Worm (Caenorhabditis elegans) whole organism, young adult: ENCODE measurements around the gene vrk-1.

Source experiments
- F23B12.7 ChIP-seq: sonication (generic microtip); optimal IDR thresholded peaks from 2 replicates; lab custom pipeline; 2017; ENCODE audit warnings: missing genetic modification characterization, mild to moderate bottlenecking, missing compliant biosample characterization, antibody characterized with exemption, moderate library complexity; ENCODE audit not compliant: insufficient read depth
- F33H1.4 ChIP-seq: fragments of 200-800 bp; sonication (Bioruptor generic); IDR thresholded peaks from 2 replicates; pipeline ENCODE4 v1.3.6; 2022; ENCODE audit warnings: missing genetic modification reagents, missing genetic modification characterization, missing compliant biosample characterization
- F49E8.2 ChIP-seq: sonication (generic microtip); optimal IDR thresholded peaks from 3 replicates; lab custom pipeline; 2017; ENCODE audit warnings: missing genetic modification characterization, mild to moderate bottlenecking, missing compliant biosample characterization, antibody characterized with exemption, moderate library complexity; ENCODE audit not compliant: insufficient read depth
- F55B11.4 ChIP-seq: sonication (generic microtip); optimal IDR thresholded peaks from 2 replicates; lab custom pipeline; 2016; ENCODE audit warnings: missing compliant biosample characterization, missing genetic modification characterization, borderline replicate concordance; ENCODE audit not compliant: insufficient read depth
- K11D2.4 ChIP-seq: fragments of 200-800 bp; sonication (Bioruptor generic); IDR thresholded peaks from 2 replicates; pipeline ENCODE4 v1.3.6; 2022; ENCODE audit warnings: missing genetic modification reagents, missing genetic modification characterization, missing compliant biosample characterization
- Y53F4B.3 ChIP-seq: fragments of 200-800 bp; sonication (Bioruptor generic); IDR thresholded peaks from 2 replicates; pipeline ENCODE4 v1.3.6; 2022; ENCODE audit warnings: missing genetic modification reagents, missing genetic modification characterization, missing compliant biosample characterization
- Y53G8AR.9 ChIP-seq: fragments of 200-800 bp; sonication (Bioruptor generic); conservative IDR thresholded peaks from 2 replicates; pipeline ENCODE4 v1.3.6; 2022; ENCODE audit warnings: missing genetic modification reagents, missing genetic modification characterization, missing compliant biosample characterization
- Y67H2A.10 ChIP-seq: fragments of 200-800 bp; sonication (Bioruptor generic); conservative IDR thresholded peaks from 2 replicates; pipeline ENCODE4 v1.3.6; 2022; ENCODE audit warnings: missing genetic modification reagents, missing genetic modification characterization, missing compliant biosample characterization
- ama-1 ChIP-seq, 3 experiments: fragments of 150-350 bp in 1 of 3; sonication (generic microtip) in 2 of 3; optimal IDR thresholded peaks; 2 replicates each; lab custom pipeline; 2014 to 2018; ENCODE audit warnings: missing biosample characterization in 2 of 3, missing genetic modification characterization in 2 of 3, missing genetic modification reagents in 2 of 3
- athp-1 ChIP-seq: sonication (generic microtip); optimal IDR thresholded peaks from 2 replicates; lab custom pipeline; 2017; ENCODE audit warnings: mild to moderate bottlenecking, missing genetic modification characterization, missing compliant biosample characterization
- attf-3 ChIP-seq: fragments of 200-800 bp; sonication (Bioruptor generic); conservative IDR thresholded peaks from 2 replicates; pipeline ENCODE4 v1.3.6; 2022; ENCODE audit warnings: missing genetic modification reagents, missing genetic modification characterization, missing compliant biosample characterization
- attf-5 ChIP-seq: fragments of 200-800 bp; sonication (Bioruptor generic); optimal IDR thresholded peaks from 2 replicates; lab custom pipeline; 2018; ENCODE audit warnings: mild to moderate bottlenecking, missing genetic modification characterization, missing compliant biosample characterization
- attf-6 ChIP-seq: fragments of 200-800 bp; sonication (Bioruptor generic); IDR thresholded peaks from 2 replicates; pipeline ENCODE4 v1.3.6; 2022; ENCODE audit warnings: missing genetic modification reagents, missing genetic modification characterization, missing compliant biosample characterization
- cebp-1 ChIP-seq, 2 experiments: fragments of 200-800 bp in 1 of 2; sonication (Bioruptor generic) in 1 of 2; sonication (generic microtip) in 1 of 2; IDR thresholded peaks in 1 of 2; optimal IDR thresholded peaks in 1 of 2; 2 replicates each; pipeline versions ENCODE4 v1.3.6 to Lab custom; 2017 to 2022; ENCODE audit warnings: missing compliant biosample characterization in 2 of 2, missing genetic modification characterization in 2 of 2, mild to moderate bottlenecking in 1 of 2, missing genetic modification reagents in 1 of 2, moderate library complexity in 1 of 2
- ceh-100 ChIP-seq: fragments of 200-800 bp; sonication (Bioruptor generic); IDR thresholded peaks from 2 replicates; pipeline ENCODE4 v1.3.6; 2022; ENCODE audit warnings: missing genetic modification reagents, missing genetic modification characterization, missing compliant biosample characterization
- chd-7 ChIP-seq: sonication (generic microtip); optimal IDR thresholded peaks from 2 replicates; lab custom pipeline; 2016; ENCODE audit warnings: mild to moderate bottlenecking, missing genetic modification characterization, moderate library complexity, missing compliant biosample characterization
- efl-1 ChIP-seq: fragments of 150-350 bp; optimal IDR thresholded peaks from 2 replicates; lab custom pipeline; 2014; ENCODE audit warnings: missing biosample characterization, missing genetic modification reagents, missing genetic modification characterization
- ekl-4 ChIP-seq: fragments of 200-800 bp; sonication (Bioruptor generic); IDR thresholded peaks from 2 replicates; pipeline ENCODE4 v1.3.6; 2022; ENCODE audit warnings: missing genetic modification reagents, missing genetic modification characterization, missing compliant biosample characterization
- hlh-12 ChIP-seq: sonication (generic microtip); optimal IDR thresholded peaks from 2 replicates; lab custom pipeline; 2016; ENCODE audit warnings: missing genetic modification characterization, missing compliant biosample characterization
- hmg-1.2 ChIP-seq: fragments of 200-800 bp; sonication (Bioruptor generic); IDR thresholded peaks from 2 replicates; pipeline ENCODE4 v1.3.6; 2022; ENCODE audit warnings: missing genetic modification reagents, missing genetic modification characterization, missing compliant biosample characterization
- hrde-1 ChIP-seq: sonication (generic microtip); optimal IDR thresholded peaks from 2 replicates; lab custom pipeline; 2016; ENCODE audit warnings: missing genetic modification characterization, mild to moderate bottlenecking, missing compliant biosample characterization, moderate library complexity, missing genotype, missing genetic modification reagents, borderline replicate concordance
- lag-1 ChIP-seq: fragments of 200-800 bp; sonication (Bioruptor generic); IDR thresholded peaks from 2 replicates; pipeline ENCODE4 v1.3.6; 2022; ENCODE audit warnings: missing genetic modification reagents, missing genetic modification characterization, missing compliant biosample characterization
- lin-35 ChIP-seq, 3 experiments: fragments of 150-350 bp in 2 of 3; sonication (generic microtip) in 1 of 3; optimal IDR thresholded peaks; 2 replicates each; lab custom pipeline; 2014 to 2018; ENCODE audit warnings: missing biosample characterization in 3 of 3, missing genetic modification characterization in 3 of 3, missing genetic modification reagents in 3 of 3
- lin-54 ChIP-seq: fragments of 200-800 bp; sonication (Bioruptor generic); optimal IDR thresholded peaks from 2 replicates; lab custom pipeline; 2018; ENCODE audit warnings: mild to moderate bottlenecking, missing genetic modification characterization, missing compliant biosample characterization
- lsl-1 ChIP-seq: fragments of 200-800 bp; sonication (Bioruptor generic); optimal IDR thresholded peaks from 2 replicates; lab custom pipeline; 2018; ENCODE audit warnings: mild to moderate bottlenecking, missing genetic modification characterization, moderate library complexity, missing compliant biosample characterization
- lsy-27 ChIP-seq: sonication (generic microtip); optimal IDR thresholded peaks from 2 replicates; lab custom pipeline; 2017; ENCODE audit warnings: missing genetic modification characterization, mild to moderate bottlenecking, missing compliant biosample characterization, antibody characterized with exemption, missing genotype, borderline replicate concordance; ENCODE audit not compliant: insufficient read depth
- madf-6 ChIP-seq: fragments of 200-800 bp; sonication (Bioruptor generic); IDR thresholded peaks from 2 replicates; pipeline ENCODE4 v1.3.6; 2022; ENCODE audit warnings: missing genetic modification reagents, missing genetic modification characterization, missing compliant biosample characterization
- mcd-1 ChIP-seq: fragments of 200-800 bp; sonication (Bioruptor generic); IDR thresholded peaks from 2 replicates; pipeline ENCODE4 v1.3.6; 2022; ENCODE audit warnings: missing genetic modification reagents, missing genetic modification characterization, missing compliant biosample characterization
- nfyb-1 ChIP-seq: fragments of 200-800 bp; sonication (Bioruptor generic); IDR thresholded peaks from 2 replicates; pipeline ENCODE4 v1.3.6; 2022; ENCODE audit warnings: missing genetic modification reagents, missing genetic modification characterization, missing compliant biosample characterization
- nhr-120 ChIP-seq: fragments of 200-800 bp; sonication (Bioruptor generic); IDR thresholded peaks from 2 replicates; pipeline ENCODE4 v1.3.6; 2022; ENCODE audit warnings: missing genetic modification characterization, missing compliant biosample characterization
- nhr-179 ChIP-seq: sonication (generic microtip); optimal IDR thresholded peaks from 2 replicates; lab custom pipeline; 2016; ENCODE audit warnings: mild to moderate bottlenecking, missing genetic modification characterization, missing compliant biosample characterization
- repo-1 ChIP-seq: sonication (generic microtip); optimal IDR thresholded peaks from 2 replicates; lab custom pipeline; 2017; ENCODE audit warnings: mild to moderate bottlenecking, missing genetic modification characterization, missing compliant biosample characterization
- sdz-38 ChIP-seq: sonication (generic microtip); optimal IDR thresholded peaks from 2 replicates; lab custom pipeline; 2016; ENCODE audit warnings: missing genotype, missing genetic modification characterization, missing compliant biosample characterization
- sea-2 ChIP-seq: fragments of 200-800 bp; sonication (Bioruptor generic); IDR thresholded peaks from 2 replicates; pipeline ENCODE4 v1.3.6; 2022; ENCODE audit warnings: missing genetic modification characterization, missing compliant biosample characterization
- snpc-1.3 ChIP-seq: sonication (generic microtip); optimal IDR thresholded peaks from 2 replicates; lab custom pipeline; 2017; ENCODE audit warnings: missing genetic modification characterization, mild to moderate bottlenecking, missing compliant biosample characterization, antibody characterized with exemption, moderate library complexity, missing genotype, missing genetic modification reagents; ENCODE audit not compliant: insufficient read depth
- snpc-4 ChIP-seq, 5 experiments: fragments of 150-350 bp in 1 of 5; sonication (generic microtip) in 4 of 5; optimal IDR thresholded peaks; 2 replicates each; lab custom pipeline; 2014 to 2018; ENCODE audit warnings: missing genetic modification characterization in 5 of 5, missing biosample characterization in 3 of 5, antibody characterized with exemption in 2 of 5, mild to moderate bottlenecking in 2 of 5, missing compliant biosample characterization in 2 of 5, missing genotype in 2 of 5, moderate library complexity in 2 of 5, missing genetic modification reagents in 1 of 5
- somi-1 ChIP-seq: fragments of 200-800 bp; sonication (Bioruptor generic); optimal IDR thresholded peaks from 2 replicates; lab custom pipeline; 2018; ENCODE audit warnings: mild to moderate bottlenecking, missing genetic modification characterization, missing compliant biosample characterization
- sptf-2 ChIP-seq: fragments of 200-800 bp; sonication (Bioruptor generic); optimal IDR thresholded peaks from 2 replicates; lab custom pipeline; 2018; ENCODE audit warnings: mild to moderate bottlenecking, missing genetic modification characterization, missing compliant biosample characterization
- unc-62 ChIP-seq: fragments of 150-350 bp; optimal IDR thresholded peaks from 2 replicates; lab custom pipeline; 2014; ENCODE audit warnings: missing biosample characterization, missing genetic modification reagents, missing genetic modification characterization
- ztf-18 ChIP-seq: sonication (generic microtip); optimal IDR thresholded peaks from 2 replicates; lab custom pipeline; 2016; ENCODE audit warnings: missing genotype, mild to moderate bottlenecking, missing genetic modification characterization, missing compliant biosample characterization
- ztf-22 ChIP-seq: fragments of 200-800 bp; sonication (Bioruptor generic); optimal IDR thresholded peaks from 2 replicates; lab custom pipeline; 2018; ENCODE audit warnings: mild to moderate bottlenecking, missing genetic modification characterization, moderate library complexity, missing compliant biosample characterization
- ztf-6 ChIP-seq: fragments of 200-800 bp; sonication (Bioruptor generic); IDR thresholded peaks from 2 replicates; pipeline ENCODE4 v1.3.6; 2022; ENCODE audit warnings: missing genetic modification reagents, missing genetic modification characterization, missing compliant biosample characterization

vrk-1 gene

ce11 chrII:5917010-5917472, 4.7 kb upstream of the vrk-1 start, which contains the start of gene frh-1:
TSS of gene frh-1 (plus strand) at chrII:5917422.
- TF ChIP-seq lin-54 (GFP tag; lab: Kevin White, UChicago) (no peak), lsl-1 (GFP tag; lab: Kevin White, UChicago) (peak; percentile 2), Y53G8AR.9 (0 out of 2 replicates have a peak, but pooled peaks have one; percentile 57), repo-1 (peak; percentile 41), madf-6 (GFP tag; lab: Robert Waterston, UW) (0 out of 2 replicates have a peak, but pooled peaks have one; percentile 22), ztf-22 (GFP tag; lab: Kevin White, UChicago) (no peak)

- TF ChIP-seq cebp-1 (GFP tag; IDR thresholded peaks at IDR 0.05; lab: Robert Waterston, UW) (no peak), cebp-1 (tag; optimal IDR thresholded peaks at IDR 0.05; lab: Kevin White, UChicago) (peak; percentile 17), Y53F4B.3 (GFP tag; lab: Robert Waterston, UW) (no peak), sptf-2 (no peak), hrde-1 (tag; lab: Kevin White, UChicago) (no peak), ceh-100 (GFP tag; lab: Robert Waterston, UW) (peak; percentile 75), F33H1.4 (GFP tag; lab: Robert Waterston, UW) (no peak), ekl-4 (GFP tag; lab: Robert Waterston, UW) (no peak), Y67H2A.10 (GFP tag; lab: Robert Waterston, UW) (no peak), efl-1 (GFP tag; lab: Kevin White, UChicago) (no peak), F23B12.7 (tag; lab: Kevin White, UChicago) (peak; percentile 42), hmg-1.2 (GFP tag; lab: Robert Waterston, UW) (no peak), snpc-4 (GFP tag; optimal IDR thresholded peaks at IDR 0.05; lab: Kevin White, UChicago) (no peak), snpc-4 (tag; optimal IDR thresholded peaks at IDR 0.05; lab: Kevin White, UChicago) (peak in 1 of 4 experiments; percentile 0), somi-1 (GFP tag; lab: Kevin White, UChicago) (no peak), nfyb-1 (no peak), attf-6 (GFP tag; lab: Robert Waterston, UW) (no peak), lsy-27 (tag; lab: Kevin White, UChicago) (no peak), sea-2 (GFP tag; lab: Robert Waterston, UW) (no peak), F55B11.4 (tag; lab: Kevin White, UChicago) (no peak), hlh-12 (tag; lab: Kevin White, UChicago) (no peak), ama-1 (optimal IDR thresholded peaks at IDR 0.05; lab: Kevin White, UChicago) (no peak), ama-1 (GFP tag; optimal IDR thresholded peaks at IDR 0.05; lab: Kevin White, UChicago) (peak in 1 of 2 experiments; percentile 19), unc-62 (GFP tag; lab: Kevin White, UChicago) (no peak), chd-7 (tag; lab: Kevin White, UChicago) (no peak), nhr-179 (tag; lab: Kevin White, UChicago) (no peak), attf-3 (GFP tag; lab: Robert Waterston, UW) (peak; percentile 95), sdz-38 (tag; lab: Kevin White, UChicago) (no peak), ztf-6 (GFP tag; lab: Robert Waterston, UW) (no peak), lag-1 (no peak)
Measured at ce11 chrII:5918149-5918697, 3.5 kb upstream of the vrk-1 start, which contains the start of gene ptp-2. TSS of gene ptp-2 (plus strand) at chrII:5918647.

- TF ChIP-seq attf-3 (GFP tag; lab: Robert Waterston, UW) (no peak), F33H1.4 (GFP tag; lab: Robert Waterston, UW) (no peak), mcd-1 (GFP tag; lab: Robert Waterston, UW) (no peak), F49E8.2 (tag; lab: Kevin White, UChicago) (no peak), lin-35 (GFP tag; optimal IDR thresholded peaks at IDR 0.05; lab: Kevin White, UChicago) (no peak), snpc-1.3 (tag; lab: Kevin White, UChicago) (no peak), K11D2.4 (GFP tag; lab: Robert Waterston, UW) (no peak), hrde-1 (tag; lab: Kevin White, UChicago) (no peak), hlh-12 (tag; lab: Kevin White, UChicago) (no peak), sdz-38 (tag; lab: Kevin White, UChicago) (no peak), ztf-18 (no peak), athp-1 (no peak), nhr-120 (no peak), repo-1 (no peak), attf-5 (GFP tag; lab: Kevin White, UChicago) (no peak)
Measured at ce11 chrII:5928502-5928901, 6.7 kb downstream of the vrk-1 start, which contains the start of gene egl-44. TSS of gene egl-44 (plus strand) at chrII:5928802.
